Fruit fly (Drosophila melanogaster): ENCODE data around the gene Tango14.

Tango14 gene

dm6 chr2L:1166326-1166725 is 7.9 kb downstream of the Tango14 start, which contains the start of gene CG14341:
Gene CG14341, plus strand, starts transcription at chr2L:1166506.
- TF ChIP-seq HLH54F (GFP tag; optimal IDR thresholded peaks at IDR 0.05) (no peak), CG8944 (GFP tag; optimal IDR thresholded peaks at IDR 0.05) (no peak), MESR4 (GFP tag; optimal IDR thresholded peaks at IDR 0.05) (peak; percentile 31), Ets97D (GFP tag; optimal IDR thresholded peaks at IDR 0.05) (peak; percentile 1), CG11093 (GFP tag; IDR thresholded peaks at IDR 0.05) (no peak), CG10267 (tag; optimal IDR thresholded peaks at IDR 0.05) (peak; percentile 76), CG13287 (GFP tag; IDR thresholded peaks at IDR 0.05; ENCODE audit: partially characterized antibody) (peak; percentile 59), ken (GFP tag; IDR thresholded peaks at IDR 0.05) (no peak), CG32532 (GFP tag; IDR thresholded peaks at IDR 0.05) (no peak), stwl (tag; optimal IDR thresholded peaks at IDR 0.05) (peak; percentile 53), CG7271 (tag; optimal IDR thresholded peaks at IDR 0.05) (no peak), pb (GFP tag; optimal IDR thresholded peaks at IDR 0.05) (no peak), E2f2 (GFP tag; IDR thresholded peaks at IDR 0.05) (peak; percentile 56), Abd-B (GFP tag; optimal IDR thresholded peaks at IDR 0.05) (peak; percentile 27), Doc3 (GFP tag; IDR thresholded peaks at IDR 0.05; ENCODE audit: partially characterized antibody) (peak; percentile 16; the same call in 1 of the 3 replicates), CG9437 (GFP tag; optimal IDR thresholded peaks at IDR 0.05) (peak; percentile 49), Myb (GFP tag; optimal IDR thresholded peaks at IDR 0.05) (peak; percentile 91), CG1647 (GFP tag; optimal IDR thresholded peaks at IDR 0.05) (no peak), Dref (GFP tag; IDR thresholded peaks at IDR 0.05) (peak; percentile 64), ERR (GFP tag; optimal IDR thresholded peaks at IDR 0.05) (no peak), pzg (GFP tag; optimal IDR thresholded peaks at IDR 0.05) (peak; percentile 35), Eip74EF (GFP tag; optimal IDR thresholded peaks at IDR 0.05) (no peak), Dfd (GFP tag; optimal IDR thresholded peaks at IDR 0.05) (no peak), B-H2 (GFP tag; optimal IDR thresholded peaks at IDR 0.05) (no peak), knrl (GFP tag; IDR thresholded peaks at IDR 0.05; ENCODE audit: partially characterized antibody) (no peak), CG17612 (GFP tag; IDR thresholded peaks at IDR 0.05) (no peak), Pdp1 (GFP tag; optimal IDR thresholded peaks at IDR 0.05) (peak in 1 of 2 experiments; percentile 40), CG17359 (tag; optimal IDR thresholded peaks at IDR 0.05) (no peak), CG6791 (GFP tag; IDR thresholded peaks at IDR 0.05; ENCODE audit: partially characterized antibody) (no peak), Med (GFP tag) (peak; percentile 21), gfzf (GFP tag; optimal IDR thresholded peaks at IDR 0.05) (peak; percentile 29), ato (GFP tag; IDR thresholded peaks at IDR 0.05; ENCODE audit: partially characterized antibody) (0 out of 2 replicates have a peak, but pooled peaks have one; percentile 10), Bdp1 (GFP tag; optimal IDR thresholded peaks at IDR 0.05) (no peak), CG9932 (GFP tag; IDR thresholded peaks at IDR 0.05) (no peak), CG2712 (tag; optimal IDR thresholded peaks at IDR 0.05) (no peak), Dp (GFP tag; optimal IDR thresholded peaks at IDR 0.05) (peak; percentile 45), sens (GFP tag) (peak; percentile 69), Bgb (GFP tag; IDR thresholded peaks at IDR 0.05; ENCODE audit: partially characterized antibody) (peak; percentile 27; the same call in 1 of the 2 replicates), Sry-δ (GFP tag; optimal IDR thresholded peaks at IDR 0.05) (peak; percentile 34), CG3065 (GFP tag; optimal IDR thresholded peaks at IDR 0.05) (no peak), CG2116 (GFP tag; optimal IDR thresholded peaks at IDR 0.05) (peak; percentile 15), CG8281 (tag; optimal IDR thresholded peaks at IDR 0.05) (no peak), HLH4C (GFP tag; IDR thresholded peaks at IDR 0.05; ENCODE audit: partially characterized antibody) (peak; percentile 59; the same call in 2 of the 3 replicates), MBD-R2 (GFP tag; IDR thresholded peaks at IDR 0.05) (peak; percentile 74), unc-4 (GFP tag; IDR thresholded peaks at IDR 0.05; ENCODE audit: partially characterized antibody) (0 out of 2 replicates have a peak, but pooled peaks have one; percentile 17), CG34224 (GFP tag; IDR thresholded peaks at IDR 0.05; ENCODE audit: partially characterized antibody) (peak; percentile 33; the same call in 2 of the 3 replicates), CG12659 (GFP tag; optimal IDR thresholded peaks at IDR 0.05) (peak; percentile 2), BEAF-32 (GFP tag; optimal IDR thresholded peaks at IDR 0.05) (peak; percentile 35), Dll (GFP tag; IDR thresholded peaks at IDR 0.05; ENCODE audit: partially characterized antibody) (peak; percentile 53; the same call in 2 of the 4 replicates)
